ENCODE assay signal across 1 fruit fly cellular context in genomic region chr3L:20950136-20950499, dm6.
TF ChIP-seq lines count a peak whose summit lies in the region.

No protein-coding gene starts in this region.

TF ChIP-seq in whole organism, embryonic, 481 proteins besides CTCF, POLR2A, EP300 and RAD21 (continued from another document and continues in another):
- TF ChIP-seq tup (GFP tag; optimal IDR thresholded peaks at IDR 0.05; lab: Kevin White, UChicago) (no peak), CG6654 (GFP tag; optimal IDR thresholded peaks at IDR 0.05; lab: Kevin White, UChicago) (peak; percentile 30), NFAT (GFP tag; IDR thresholded peaks at IDR 0.05; lab: Robert Waterston, UW) (no peak), hbn (GFP tag; IDR thresholded peaks at IDR 0.05; lab: Robert Waterston, UW; ENCODE audit: partially characterized antibody) (no peak), bsh (GFP tag; optimal IDR thresholded peaks at IDR 0.05; lab: Kevin White, UChicago) (peak; percentile 88 to 91), CG10321 (GFP tag; IDR thresholded peaks at IDR 0.05; lab: Robert Waterston, UW) (no peak), CG14014 (GFP tag; IDR thresholded peaks at IDR 0.05; lab: Robert Waterston, UW) (no peak), CG9817 (tag; optimal IDR thresholded peaks at IDR 0.05; lab: Kevin White, UChicago) (no peak), Gug (GFP tag; IDR thresholded peaks at IDR 0.05; lab: Robert Waterston, UW) (peak; percentile 47; the same call in 2 of the 4 replicates), CG5953 (GFP tag; IDR thresholded peaks at IDR 0.05; lab: Robert Waterston, UW) (no peak), Hr51 (GFP tag; optimal IDR thresholded peaks at IDR 0.05; lab: Kevin White, UChicago) (peak in 1 of 2 experiments; percentile 68), chm (GFP tag; IDR thresholded peaks at IDR 0.05; lab: Robert Waterston, UW) (no peak), CG8478 (optimal IDR thresholded peaks at IDR 0.05; lab: Kevin White, UChicago) (no peak), sd (tag; optimal IDR thresholded peaks at IDR 0.05; lab: Kevin White, UChicago) (no peak), jumu (GFP tag; optimal IDR thresholded peaks at IDR 0.05; lab: Kevin White, UChicago) (no peak), az2 (GFP tag; optimal IDR thresholded peaks at IDR 0.05; lab: Kevin White, UChicago) (peak; percentile 77), CG31388 (GFP tag; optimal IDR thresholded peaks at IDR 0.05; lab: Kevin White, UChicago) (no peak), ci (GFP tag; IDR thresholded peaks at IDR 0.05; lab: Robert Waterston, UW) (peak; percentile 71; the same call in 2 of the 3 replicates), Bdp1 (GFP tag; optimal IDR thresholded peaks at IDR 0.05; lab: Kevin White, UChicago) (no peak), CG1529 (GFP tag; optimal IDR thresholded peaks at IDR 0.05; lab: Kevin White, UChicago) (peak; percentile 61), trem (tag; optimal IDR thresholded peaks at IDR 0.05; lab: Kevin White, UChicago) (peak; percentile 73), CG16815 (GFP tag; optimal IDR thresholded peaks at IDR 0.05; lab: Kevin White, UChicago) (no peak), emc (GFP tag; optimal IDR thresholded peaks at IDR 0.05; lab: Kevin White, UChicago) (no peak), HLH4C (GFP tag; IDR thresholded peaks at IDR 0.05; lab: Robert Waterston, UW; ENCODE audit: partially characterized antibody) (no peak), p53 (GFP tag; optimal IDR thresholded peaks at IDR 0.05; lab: Kevin White, UChicago) (no peak), nerfin-2 (GFP tag; IDR thresholded peaks at IDR 0.05; lab: Robert Waterston, UW; ENCODE audit: partially characterized antibody) (no peak), sr (GFP tag; IDR thresholded peaks at IDR 0.05; lab: Robert Waterston, UW) (peak; percentile 69; the same call in 1 of the 3 replicates), row (GFP tag; IDR thresholded peaks at IDR 0.05; lab: Robert Waterston, UW) (peak; percentile 70), vnd (GFP tag; IDR thresholded peaks at IDR 0.05; lab: Robert Waterston, UW; ENCODE audit: partially characterized antibody) (no peak), CG10543 (GFP tag; optimal IDR thresholded peaks at IDR 0.05; lab: Kevin White, UChicago) (no peak), dan (GFP tag; IDR thresholded peaks at IDR 0.05; lab: Robert Waterston, UW) (no peak), CoRest (tag; optimal IDR thresholded peaks at IDR 0.05; lab: Kevin White, UChicago) (peak; percentile 76), kah (GFP tag; optimal IDR thresholded peaks at IDR 0.05; lab: Kevin White, UChicago) (peak; percentile 31), CG9932 (GFP tag; IDR thresholded peaks at IDR 0.05; lab: Robert Waterston, UW) (no peak), abd-A (tag; optimal IDR thresholded peaks at IDR 0.05; lab: Kevin White, UChicago) (no peak), gem (tag; optimal IDR thresholded peaks at IDR 0.05; lab: Kevin White, UChicago) (peak; percentile 88), lov (optimal IDR thresholded peaks at IDR 0.05; lab: Kevin White, UChicago) (no peak), lov (GFP tag; IDR thresholded peaks at IDR 0.05; lab: Robert Waterston, UW) (no peak), sens (GFP tag; lab: Kevin White, UChicago) (peak; percentile 97), sug (tag; optimal IDR thresholded peaks at IDR 0.05; lab: Kevin White, UChicago) (no peak), Nf-YB (GFP tag; optimal IDR thresholded peaks at IDR 0.05; lab: Kevin White, UChicago) (no peak), zfh2 (GFP tag; optimal IDR thresholded peaks at IDR 0.05; lab: Kevin White, UChicago) (no peak), gcm2 (GFP tag; optimal IDR thresholded peaks at IDR 0.05; lab: Kevin White, UChicago) (no peak), CG2889 (GFP tag; IDR thresholded peaks at IDR 0.05; lab: Robert Waterston, UW) (no peak), CG6689 (GFP tag; IDR thresholded peaks at IDR 0.05; lab: Robert Waterston, UW) (peak; percentile 68), jigr1 (GFP tag; IDR thresholded peaks at IDR 0.05; lab: Robert Waterston, UW) (no peak), CkIIα-i1 (GFP tag; IDR thresholded peaks at IDR 0.05; lab: Robert Waterston, UW) (no peak), lilli (GFP tag; optimal IDR thresholded peaks at IDR 0.05; lab: Kevin White, UChicago) (peak; percentile 21), CG7963 (GFP tag; IDR thresholded peaks at IDR 0.05; lab: Robert Waterston, UW; ENCODE audit: partially characterized antibody) (no peak), dmrt11E (tag; optimal IDR thresholded peaks at IDR 0.05; lab: Kevin White, UChicago) (peak; percentile 74), Spps (tag; optimal IDR thresholded peaks at IDR 0.05; lab: Kevin White, UChicago) (peak; percentile 68), fd3F (GFP tag; optimal IDR thresholded peaks at IDR 0.05; lab: Kevin White, UChicago) (no peak), crp (GFP tag; optimal IDR thresholded peaks at IDR 0.05; lab: Kevin White, UChicago) (no peak), trh (GFP tag; optimal IDR thresholded peaks at IDR 0.05; lab: Kevin White, UChicago) (no peak), Myb (GFP tag; optimal IDR thresholded peaks at IDR 0.05; lab: Kevin White, UChicago) (no peak), prd (optimal IDR thresholded peaks at IDR 0.05; lab: Kevin White, UChicago) (no peak), prd (GFP tag; IDR thresholded peaks at IDR 0.05; lab: Robert Waterston, UW) (peak; percentile 58; the same call in 1 of the 3 replicates), ERR (GFP tag; optimal IDR thresholded peaks at IDR 0.05; lab: Kevin White, UChicago) (no peak), dysf (GFP tag; IDR thresholded peaks at IDR 0.05; lab: Robert Waterston, UW) (peak; percentile 59; the same call in 2 of the 3 replicates), CG31224 (GFP tag; IDR thresholded peaks at IDR 0.05; lab: Robert Waterston, UW) (no peak), klu (GFP tag; IDR thresholded peaks at IDR 0.05; lab: Robert Waterston, UW) (no peak), CG31441 (GFP tag; IDR thresholded peaks at IDR 0.05; lab: Robert Waterston, UW) (peak; percentile 62; the same call in 1 of the 2 replicates), ind (GFP tag; optimal IDR thresholded peaks at IDR 0.05; lab: Kevin White, UChicago) (peak; percentile 58), CG11723 (GFP tag; optimal IDR thresholded peaks at IDR 0.05; lab: Kevin White, UChicago) (peak; percentile 36), shn (GFP tag; optimal IDR thresholded peaks at IDR 0.05; lab: Kevin White, UChicago) (no peak), CG11093 (GFP tag; IDR thresholded peaks at IDR 0.05; lab: Robert Waterston, UW) (no peak), CG2199 (GFP tag; IDR thresholded peaks at IDR 0.05; lab: Robert Waterston, UW) (no peak), CG31365 (tag; optimal IDR thresholded peaks at IDR 0.05; lab: Kevin White, UChicago) (no peak), HmgD (GFP tag; optimal IDR thresholded peaks at IDR 0.05; lab: Kevin White, UChicago) (no peak), grau (tag; optimal IDR thresholded peaks at IDR 0.05; lab: Kevin White, UChicago) (peak; percentile 63), Deaf1 (tag; optimal IDR thresholded peaks at IDR 0.05; lab: Kevin White, UChicago) (no peak), CHES-1-like (GFP tag; optimal IDR thresholded peaks at IDR 0.05; lab: Kevin White, UChicago) (no peak), CG11398 (GFP tag; optimal IDR thresholded peaks at IDR 0.05; lab: Kevin White, UChicago) (no peak), B-H2 (GFP tag; optimal IDR thresholded peaks at IDR 0.05; lab: Kevin White, UChicago) (no peak), Blimp-1 (GFP tag; optimal IDR thresholded peaks at IDR 0.05; lab: Kevin White, UChicago) (peak; percentile 85), HLH54F (GFP tag; optimal IDR thresholded peaks at IDR 0.05; lab: Kevin White, UChicago) (no peak), Fer1 (GFP tag; optimal IDR thresholded peaks at IDR 0.05; lab: Kevin White, UChicago) (no peak), MBD-R2 (GFP tag; IDR thresholded peaks at IDR 0.05; lab: Robert Waterston, UW) (no peak), Adf1 (GFP tag; IDR thresholded peaks at IDR 0.05; lab: Robert Waterston, UW) (no peak), chn (GFP tag; optimal IDR thresholded peaks at IDR 0.05; lab: Kevin White, UChicago) (peak; percentile 2), pnt (GFP tag; optimal IDR thresholded peaks at IDR 0.05; lab: Kevin White, UChicago) (peak; percentile 11), Rfx (GFP tag; IDR thresholded peaks at IDR 0.05; lab: Robert Waterston, UW) (no peak), CG14050 (GFP tag; IDR thresholded peaks at IDR 0.05; lab: Robert Waterston, UW) (peak; percentile 38; the same call in 1 of the 3 replicates), C15 (GFP tag; IDR thresholded peaks at IDR 0.05; lab: Robert Waterston, UW) (no peak), Dek (tag; optimal IDR thresholded peaks at IDR 0.05; lab: Kevin White, UChicago) (no peak), eve (GFP tag; optimal IDR thresholded peaks at IDR 0.05; lab: Kevin White, UChicago) (peak in 1 of 2 experiments; percentile 91), CG10979 (tag; optimal IDR thresholded peaks at IDR 0.05; lab: Kevin White, UChicago) (peak; percentile 88), maf-S (GFP tag; optimal IDR thresholded peaks at IDR 0.05; lab: Kevin White, UChicago) (no peak), CG10267 (tag; optimal IDR thresholded peaks at IDR 0.05; lab: Kevin White, UChicago) (peak; percentile 69), hkb (optimal IDR thresholded peaks at IDR 0.05; lab: Kevin White, UChicago) (no peak), hkb (GFP tag; IDR thresholded peaks at IDR 0.05; lab: Robert Waterston, UW) (peak; percentile 69), Six4 (GFP tag; optimal IDR thresholded peaks at IDR 0.05; lab: Kevin White, UChicago) (peak; percentile 51), CG12942 (GFP tag; optimal IDR thresholded peaks at IDR 0.05; lab: Kevin White, UChicago) (peak; percentile 0), CG2678 (tag; optimal IDR thresholded peaks at IDR 0.05; lab: Kevin White, UChicago) (peak; percentile 79), Ssrp (tag; optimal IDR thresholded peaks at IDR 0.05; lab: Kevin White, UChicago) (peak; percentile 84), CG11085 (GFP tag; IDR thresholded peaks at IDR 0.05; lab: Robert Waterston, UW) (no peak), Pdp1 (GFP tag; optimal IDR thresholded peaks at IDR 0.05; lab: Kevin White, UChicago) (peak in 1 of 2 experiments; percentile 15), CG18011 (GFP tag; optimal IDR thresholded peaks at IDR 0.05; lab: Kevin White, UChicago) (no peak), crc (GFP tag; optimal IDR thresholded peaks at IDR 0.05; lab: Kevin White, UChicago) (no peak), ewg (GFP tag; optimal IDR thresholded peaks at IDR 0.05; lab: Kevin White, UChicago) (peak; percentile 60), Ravus (GFP tag; IDR thresholded peaks at IDR 0.05; lab: Robert Waterston, UW) (no peak), CG15011 (GFP tag; optimal IDR thresholded peaks at IDR 0.05; lab: Kevin White, UChicago) (peak; percentile 30), CG13624 (GFP tag; optimal IDR thresholded peaks at IDR 0.05; lab: Kevin White, UChicago) (no peak), MTF-1 (GFP tag; optimal IDR thresholded peaks at IDR 0.05; lab: Kevin White, UChicago; ENCODE audit: borderline replicate concordance) (peak; percentile 5), lab (GFP tag; optimal IDR thresholded peaks at IDR 0.05; lab: Kevin White, UChicago) (peak; percentile 52), odd (GFP tag; optimal IDR thresholded peaks at IDR 0.05; lab: Kevin White, UChicago) (no peak), CG12236 (GFP tag; optimal IDR thresholded peaks at IDR 0.05; lab: Kevin White, UChicago) (no peak), Tbp (GFP tag; optimal IDR thresholded peaks at IDR 0.05; lab: Kevin White, UChicago) (no peak), ranshi (GFP tag; IDR thresholded peaks at IDR 0.05; lab: Robert Waterston, UW) (no peak; the same call in 1 of the 2 replicates), Camta (GFP tag; optimal IDR thresholded peaks at IDR 0.05; lab: Kevin White, UChicago) (no peak), CG4707 (GFP tag; optimal IDR thresholded peaks at IDR 0.05; lab: Kevin White, UChicago) (peak; percentile 0), esg (GFP tag; conservative IDR thresholded peaks at IDR 0.05; lab: Robert Waterston, UW) (peak; percentile 45; the same call in 1 of the 2 replicates), dpn (GFP tag; optimal IDR thresholded peaks at IDR 0.05; lab: Kevin White, UChicago) (peak; percentile 18 to 59), CG8290 (GFP tag; optimal IDR thresholded peaks at IDR 0.05; lab: Kevin White, UChicago) (peak; percentile 34), CG8290 (tag; optimal IDR thresholded peaks at IDR 0.05; lab: Kevin White, UChicago) (no peak), CG14667 (GFP tag; IDR thresholded peaks at IDR 0.05; lab: Robert Waterston, UW) (no peak), zen (tag; optimal IDR thresholded peaks at IDR 0.05; lab: Kevin White, UChicago) (peak; percentile 21), CG4360 (GFP tag; IDR thresholded peaks at IDR 0.05; lab: Robert Waterston, UW) (no peak), CG9215 (GFP tag; IDR thresholded peaks at IDR 0.05; lab: Robert Waterston, UW) (no peak), Fer2 (tag; optimal IDR thresholded peaks at IDR 0.05; lab: Kevin White, UChicago) (no peak), CG8924 (tag; optimal IDR thresholded peaks at IDR 0.05; lab: Kevin White, UChicago) (peak; percentile 76), gt (GFP tag; IDR thresholded peaks at IDR 0.05; lab: Robert Waterston, UW) (no peak), CG8944 (GFP tag; optimal IDR thresholded peaks at IDR 0.05; lab: Kevin White, UChicago) (no peak), CG1792 (GFP tag; optimal IDR thresholded peaks at IDR 0.05; lab: Kevin White, UChicago) (peak; percentile 29), slou (GFP tag; optimal IDR thresholded peaks at IDR 0.05; lab: Kevin White, UChicago) (no peak), CG10565 (GFP tag; optimal IDR thresholded peaks at IDR 0.05; lab: Kevin White, UChicago) (no peak), CrebB (tag; optimal IDR thresholded peaks at IDR 0.05; lab: Kevin White, UChicago) (no peak), CG10654 (GFP tag; optimal IDR thresholded peaks at IDR 0.05; lab: Kevin White, UChicago) (peak; percentile 21), lola (GFP tag; optimal IDR thresholded peaks at IDR 0.05; lab: Kevin White, UChicago) (peak in 1 of 3 experiments; percentile 81), CG6791 (GFP tag; IDR thresholded peaks at IDR 0.05; lab: Robert Waterston, UW; ENCODE audit: partially characterized antibody) (no peak), da (GFP tag; optimal IDR thresholded peaks at IDR 0.05; lab: Kevin White, UChicago) (no peak), CG6272 (GFP tag; IDR thresholded peaks at IDR 0.05; lab: Robert Waterston, UW) (no peak), ATbp (GFP tag; optimal IDR thresholded peaks at IDR 0.05; lab: Kevin White, UChicago) (peak; percentile 73), gfzf (GFP tag; optimal IDR thresholded peaks at IDR 0.05; lab: Kevin White, UChicago) (no peak), ap (GFP tag; IDR thresholded peaks at IDR 0.05; lab: Robert Waterston, UW) (0 out of 2 replicates have a peak, but pooled peaks have one; percentile 26), CG16863 (GFP tag; optimal IDR thresholded peaks at IDR 0.05; lab: Kevin White, UChicago) (peak; percentile 51)
